Worm (Caenorhabditis elegans) whole organism, L4 larva: ENCODE results near the gene rib-1.

ENCODE experiments used
- F44E2.7 ChIP-seq: fragments of 200-800 bp; sonication (Bioruptor generic); IDR thresholded peaks from 2 replicates; pipeline ENCODE4 v2.1.2; 2022; ENCODE audit warnings: missing genetic modification characterization, missing compliant biosample characterization
- R02D3.7 ChIP-seq: fragments of 150-350 bp; sonication (generic microtip); optimal IDR thresholded peaks from 3 replicates; lab custom pipeline; 2014; ENCODE audit warnings: missing biosample characterization, missing genetic modification characterization
- T20F7.1 ChIP-seq: fragments of 200-800 bp; sonication (Bioruptor generic); optimal IDR thresholded peaks from 2 replicates; lab custom pipeline; 2018; ENCODE audit warnings: mild to moderate bottlenecking, missing genetic modification characterization, missing compliant biosample characterization
- T26A8.4 ChIP-seq: fragments of 200-800 bp; sonication (Bioruptor generic); IDR thresholded peaks from 2 replicates; pipeline ENCODE4 v1.3.6; 2022; ENCODE audit warnings: missing genetic modification characterization, missing compliant biosample characterization
- Y5F2A.4 ChIP-seq: fragments of 200-800 bp; sonication (Bioruptor generic); optimal IDR thresholded peaks from 2 replicates; lab custom pipeline; 2018; ENCODE audit warnings: mild to moderate bottlenecking, missing genetic modification characterization, missing compliant biosample characterization
- Y75B8A.6 ChIP-seq: fragments of 200-800 bp; sonication (Bioruptor generic); IDR thresholded peaks from 2 replicates; pipeline ENCODE4 v1.3.6; 2022; ENCODE audit warnings: missing genetic modification reagents, missing genetic modification characterization, missing compliant biosample characterization
- ZK337.2 ChIP-seq: fragments of 200-800 bp; sonication (Bioruptor generic); IDR thresholded peaks from 2 replicates; pipeline ENCODE4 v1.3.6; 2022; ENCODE audit warnings: missing genetic modification reagents, missing genetic modification characterization, missing compliant biosample characterization
- ZK546.5 ChIP-seq, 2 experiments: sonication (generic microtip); optimal IDR thresholded peaks; 2 replicates each; lab custom pipeline; 2017; ENCODE audit warnings: missing biosample characterization in 2 of 2, missing genetic modification characterization in 2 of 2
- cey-2 ChIP-seq: sonication (generic microtip); optimal IDR thresholded peaks from 3 replicates; lab custom pipeline; 2017; ENCODE audit warnings: missing genetic modification characterization, mild to moderate bottlenecking, missing compliant biosample characterization, antibody characterized with exemption, borderline replicate concordance; ENCODE audit not compliant: insufficient read depth
- ctbp-1 ChIP-seq: fragments of 200-800 bp; sonication (Bioruptor generic); IDR thresholded peaks from 2 replicates; pipeline ENCODE4 v1.3.6; 2022; ENCODE audit warnings: missing genetic modification reagents, missing genetic modification characterization, missing compliant biosample characterization
- daf-16 ChIP-seq, 3 experiments: sonication (generic microtip); optimal IDR thresholded peaks; 2 replicates each; lab custom pipeline; 2016 to 2017; ENCODE audit warnings: missing genetic modification characterization in 3 of 3, missing genetic modification reagents in 3 of 3, mild to moderate bottlenecking in 2 of 3, missing compliant biosample characterization in 2 of 3, missing biosample characterization in 1 of 3, moderate library complexity in 1 of 3
- daf-8 ChIP-seq: fragments of 200-800 bp; sonication (Bioruptor generic); IDR thresholded peaks from 2 replicates; pipeline ENCODE4 v1.3.6; 2022; ENCODE audit warnings: missing genetic modification characterization, missing compliant biosample characterization
- dmd-6 ChIP-seq: fragments of 200-800 bp; sonication (Bioruptor generic); IDR thresholded peaks from 2 replicates; pipeline ENCODE4 v1.3.6; 2022; ENCODE audit warnings: missing genetic modification reagents, missing genetic modification characterization, missing compliant biosample characterization
- egl-43 ChIP-seq: fragments of 200-800 bp; sonication (Bioruptor generic); IDR thresholded peaks from 2 replicates; pipeline ENCODE4 v1.3.6; 2022; ENCODE audit warnings: missing genetic modification reagents, missing genetic modification characterization, missing compliant biosample characterization
- fkh-10 ChIP-seq: fragments of 150-350 bp; optimal IDR thresholded peaks from 2 replicates; lab custom pipeline; 2014; ENCODE audit warnings: missing biosample characterization, missing genetic modification reagents, missing genetic modification characterization
- fos-1 ChIP-seq: fragments of 150-350 bp; optimal IDR thresholded peaks from 2 replicates; lab custom pipeline; 2014; ENCODE audit warnings: missing biosample characterization, missing genetic modification characterization
- gei-8 ChIP-seq: fragments of 200-800 bp; sonication (Bioruptor generic); optimal IDR thresholded peaks from 2 replicates; lab custom pipeline; 2018; ENCODE audit warnings: mild to moderate bottlenecking, missing genetic modification characterization, missing compliant biosample characterization
- hif-1 ChIP-seq, 2 experiments: sonication (generic microtip); optimal IDR thresholded peaks; 2 replicates each; lab custom pipeline; 2016 to 2017; ENCODE audit warnings: missing compliant biosample characterization in 2 of 2, missing genetic modification characterization in 2 of 2, missing genetic modification reagents in 2 of 2, missing genotype in 2 of 2, mild to moderate bottlenecking in 1 of 2
- hlh-11 ChIP-seq: fragments of 200-800 bp; sonication (Bioruptor generic); optimal IDR thresholded peaks from 2 replicates; lab custom pipeline; 2018; ENCODE audit warnings: mild to moderate bottlenecking, missing genetic modification characterization, missing compliant biosample characterization
- hlh-30 ChIP-seq: sonication (generic microtip); optimal IDR thresholded peaks from 2 replicates; lab custom pipeline; 2017; ENCODE audit warnings: antibody characterized with exemption, mild to moderate bottlenecking, missing genetic modification characterization, missing compliant biosample characterization; ENCODE audit not compliant: insufficient read depth
- jun-1 ChIP-seq: fragments of 150-350 bp; optimal IDR thresholded peaks from 2 replicates; lab custom pipeline; 2014; ENCODE audit warnings: missing biosample characterization, missing genetic modification reagents, missing genetic modification characterization
- lin-15B ChIP-seq: fragments of 150-350 bp; sonication (generic microtip); optimal IDR thresholded peaks from 3 replicates; lab custom pipeline; 2014; ENCODE audit warnings: missing biosample characterization, missing genetic modification characterization
- madf-5 ChIP-seq, 2 experiments: fragments of 200-800 bp; sonication (Bioruptor generic); IDR thresholded peaks; 2 replicates each; pipeline ENCODE4 v1.3.6; 2022; ENCODE audit warnings: missing compliant biosample characterization in 2 of 2, missing genetic modification characterization in 2 of 2
- mes-2 ChIP-seq: sonication (generic microtip); optimal IDR thresholded peaks from 2 replicates; lab custom pipeline; 2016; ENCODE audit warnings: missing genotype, mild to moderate bottlenecking, missing genetic modification characterization, missing compliant biosample characterization; ENCODE audit not compliant: poor library complexity, severe bottlenecking
- mxl-2 ChIP-seq: fragments of 200-800 bp; sonication (Bioruptor generic); conservative IDR thresholded peaks from 2 replicates; pipeline ENCODE4 v1.3.6; 2022; ENCODE audit warnings: missing genetic modification reagents, missing genetic modification characterization, missing compliant biosample characterization
- mxl-3 ChIP-seq: fragments of 200-800 bp; sonication (Bioruptor generic); optimal IDR thresholded peaks from 2 replicates; lab custom pipeline; 2018; ENCODE audit warnings: mild to moderate bottlenecking, missing genetic modification characterization, missing compliant biosample characterization
- nhr-10 ChIP-seq: fragments of 150-350 bp; optimal IDR thresholded peaks from 2 replicates; lab custom pipeline; 2014; ENCODE audit warnings: missing biosample characterization, missing genetic modification characterization
- nhr-11 ChIP-seq: fragments of 150-350 bp; optimal IDR thresholded peaks from 2 replicates; lab custom pipeline; 2014; ENCODE audit warnings: missing biosample characterization, missing genetic modification characterization
- nhr-111 ChIP-seq: fragments of 200-800 bp; sonication (Bioruptor generic); optimal IDR thresholded peaks from 2 replicates; lab custom pipeline; 2018; ENCODE audit warnings: mild to moderate bottlenecking, missing genetic modification characterization, missing compliant biosample characterization
- nhr-237 ChIP-seq: sonication (generic microtip); optimal IDR thresholded peaks from 2 replicates; lab custom pipeline; 2017; ENCODE audit warnings: missing biosample characterization, missing genetic modification characterization
- nhr-41 ChIP-seq: fragments of 200-800 bp; sonication (Bioruptor generic); IDR thresholded peaks from 2 replicates; pipeline ENCODE4 v1.3.6; 2022; ENCODE audit warnings: missing genetic modification reagents, missing genetic modification characterization, missing compliant biosample characterization
- nhr-76 ChIP-seq: fragments of 150-350 bp; optimal IDR thresholded peaks from 2 replicates; lab custom pipeline; 2014; ENCODE audit warnings: missing biosample characterization, missing genetic modification characterization
- nhr-77 ChIP-seq: fragments of 150-350 bp; optimal IDR thresholded peaks from 2 replicates; lab custom pipeline; 2014; ENCODE audit warnings: missing biosample characterization, missing genetic modification characterization
- pha-4 ChIP-seq, 2 experiments: fragments of 150-350 bp in 1 of 2; fragments of 200-800 bp in 1 of 2; sonication (Bioruptor generic) in 1 of 2; IDR thresholded peaks in 1 of 2; optimal IDR thresholded peaks in 1 of 2; 2 replicates each; pipeline versions ENCODE4 v1.3.6 to Lab custom; 2014 to 2022; ENCODE audit warnings: missing genetic modification characterization in 2 of 2, missing genetic modification reagents in 2 of 2, missing biosample characterization in 1 of 2, missing compliant biosample characterization in 1 of 2
- pqm-1 ChIP-seq: sonication (generic microtip); optimal IDR thresholded peaks from 2 replicates; lab custom pipeline; 2017; ENCODE audit warnings: missing biosample characterization, missing genetic modification characterization
- set-16 ChIP-seq: fragments of 200-800 bp; sonication (Bioruptor generic); IDR thresholded peaks from 2 replicates; pipeline ENCODE4 v1.3.6; 2022; ENCODE audit warnings: missing genetic modification reagents, missing genetic modification characterization, missing compliant biosample characterization
- skn-1 ChIP-seq: fragments of 150-350 bp; optimal IDR thresholded peaks from 2 replicates; lab custom pipeline; 2014; ENCODE audit warnings: missing biosample characterization, missing genetic modification characterization
- snpc-1.2 ChIP-seq: fragments of 200-800 bp; sonication (Bioruptor generic); IDR thresholded peaks from 2 replicates; pipeline ENCODE4 v1.3.6; 2022; ENCODE audit warnings: missing genetic modification reagents, missing genetic modification characterization, missing compliant biosample characterization
- spr-3 ChIP-seq: fragments of 200-800 bp; sonication (Bioruptor generic); optimal IDR thresholded peaks from 2 replicates; lab custom pipeline; 2018; ENCODE audit warnings: mild to moderate bottlenecking, missing genetic modification characterization, missing compliant biosample characterization
- tag-97 ChIP-seq: fragments of 200-800 bp; sonication (Bioruptor generic); IDR thresholded peaks from 2 replicates; pipeline ENCODE4 v1.3.6; 2022; ENCODE audit warnings: missing genetic modification characterization, missing compliant biosample characterization
- unc-130 ChIP-seq: sonication (generic microtip); optimal IDR thresholded peaks from 2 replicates; lab custom pipeline; 2016; ENCODE audit warnings: missing genetic modification reagents, missing genetic modification characterization, missing compliant biosample characterization
- unc-39 ChIP-seq: sonication (generic microtip); optimal IDR thresholded peaks from 2 replicates; lab custom pipeline; 2017; ENCODE audit warnings: missing biosample characterization, missing genetic modification characterization
- vab-7 ChIP-seq: fragments of 200-800 bp; sonication (Bioruptor generic); IDR thresholded peaks from 2 replicates; pipeline ENCODE4 v1.3.6; 2022; ENCODE audit warnings: missing genetic modification reagents, missing genetic modification characterization, missing compliant biosample characterization
- zag-1 ChIP-seq: fragments of 150-350 bp; optimal IDR thresholded peaks from 2 replicates; lab custom pipeline; 2014; ENCODE audit warnings: missing biosample characterization, missing genetic modification characterization
- zfp-3 ChIP-seq: fragments of 200-800 bp; sonication (Bioruptor generic); conservative IDR thresholded peaks from 2 replicates; pipeline ENCODE4 v1.3.6; 2022; ENCODE audit warnings: missing genetic modification reagents, missing genetic modification characterization, missing compliant biosample characterization
- zip-11 ChIP-seq: fragments of 200-800 bp; sonication (Bioruptor generic); IDR thresholded peaks from 2 replicates; pipeline ENCODE4 v1.3.6; 2022; ENCODE audit warnings: missing genetic modification characterization, missing compliant biosample characterization

Gene rib-1

ce11 chrIV:11593415-11594190 is 15.0 kb downstream of the rib-1 start, which contains the start of gene F40F11.3 (continued):
- TF ChIP-seq nhr-11 (tag; lab: Kevin White, UChicago) (peak; percentile 73), tag-97 (GFP tag; lab: Robert Waterston, UW) (no peak), nhr-111 (GFP tag; lab: Kevin White, UChicago) (no peak), mxl-2 (GFP tag; lab: Robert Waterston, UW) (no peak), zip-11 (no peak), set-16 (GFP tag; lab: Robert Waterston, UW) (no peak), nhr-10 (tag; lab: Kevin White, UChicago) (no peak), pqm-1 (tag; lab: Kevin White, UChicago) (peak; percentile 8), Y75B8A.6 (GFP tag; lab: Robert Waterston, UW) (no peak), daf-16 (GFP tag; optimal IDR thresholded peaks at IDR 0.05; lab: Kevin White, UChicago) (peak; percentile 49 to 64), daf-16 (tag; optimal IDR thresholded peaks at IDR 0.05; lab: Kevin White, UChicago) (peak; percentile 78), snpc-1.2 (GFP tag; lab: Robert Waterston, UW) (peak; percentile 24), spr-3 (GFP tag; lab: Kevin White, UChicago) (no peak), zag-1 (tag; lab: Kevin White, UChicago) (no peak), hlh-11 (tag; lab: Kevin White, UChicago) (peak; percentile 95), zfp-3 (GFP tag; lab: Robert Waterston, UW) (peak; percentile 58; the same call in 1 of the 2 replicates), mes-2 (peak; percentile 83), F44E2.7 (no peak), jun-1 (tag; lab: Kevin White, UChicago) (peak; percentile 28), fkh-10 (GFP tag; lab: Kevin White, UChicago) (peak; percentile 81), fos-1 (tag; lab: Kevin White, UChicago) (no peak), T26A8.4 (peak; percentile 74), vab-7 (no peak), Y5F2A.4 (no peak)

ce11 chrIV:11594191-11594673 is 15.6 kb downstream of the rib-1 start, which contains the start of gene mig-38:
Gene mig-38 (plus strand): TSS chrIV:11594244.
- TF ChIP-seq T26A8.4 (no peak), skn-1 (tag; lab: Kevin White, UChicago) (no peak), ZK337.2 (GFP tag; lab: Robert Waterston, UW) (no peak), nhr-41 (GFP tag; lab: Robert Waterston, UW) (no peak), zip-11 (no peak), unc-39 (tag; lab: Kevin White, UChicago) (no peak), madf-5 (GFP tag; IDR thresholded peaks at IDR 0.05; lab: Robert Waterston, UW) (no peak), pha-4 (GFP tag; IDR thresholded peaks at IDR 0.05; lab: Robert Waterston, UW) (no peak), pha-4 (tag; optimal IDR thresholded peaks at IDR 0.05; lab: Kevin White, UChicago) (no peak), hlh-30 (peak; percentile 47), daf-8 (GFP tag; lab: Robert Waterston, UW) (no peak), unc-130 (GFP tag; lab: Kevin White, UChicago) (no peak), nhr-237 (tag; lab: Kevin White, UChicago) (no peak), ctbp-1 (GFP tag; lab: Robert Waterston, UW) (peak; percentile 12; the same call in 1 of the 2 replicates), T20F7.1 (GFP tag; lab: Kevin White, UChicago) (peak; percentile 65), cey-2 (tag; lab: Kevin White, UChicago) (no peak), nhr-77 (peak; percentile 48), gei-8 (GFP tag; lab: Kevin White, UChicago) (no peak), jun-1 (tag; lab: Kevin White, UChicago) (no peak), lin-15B (tag; lab: Kevin White, UChicago) (no peak), mxl-3 (GFP tag; lab: Kevin White, UChicago) (peak; percentile 92), egl-43 (GFP tag; lab: Robert Waterston, UW) (peak; percentile 74), snpc-1.2 (GFP tag; lab: Robert Waterston, UW) (no peak), nhr-111 (GFP tag; lab: Kevin White, UChicago) (peak; percentile 7), dmd-6 (GFP tag; lab: Robert Waterston, UW) (peak; percentile 39), nhr-76 (tag; lab: Kevin White, UChicago) (no peak), ZK546.5 (tag; optimal IDR thresholded peaks at IDR 0.05; lab: Kevin White, UChicago) (no peak), zfp-3 (GFP tag; lab: Robert Waterston, UW) (0 out of 2 replicates have a peak, but pooled peaks have one; percentile 36), R02D3.7 (no peak), hif-1 (tag; optimal IDR thresholded peaks at IDR 0.05; lab: Kevin White, UChicago) (no peak), nhr-10 (tag; lab: Kevin White, UChicago) (no peak)
